Worm (Caenorhabditis elegans): ENCODE measurements around the gene C23G10.2.

The C23G10.2 gene

DNA sequence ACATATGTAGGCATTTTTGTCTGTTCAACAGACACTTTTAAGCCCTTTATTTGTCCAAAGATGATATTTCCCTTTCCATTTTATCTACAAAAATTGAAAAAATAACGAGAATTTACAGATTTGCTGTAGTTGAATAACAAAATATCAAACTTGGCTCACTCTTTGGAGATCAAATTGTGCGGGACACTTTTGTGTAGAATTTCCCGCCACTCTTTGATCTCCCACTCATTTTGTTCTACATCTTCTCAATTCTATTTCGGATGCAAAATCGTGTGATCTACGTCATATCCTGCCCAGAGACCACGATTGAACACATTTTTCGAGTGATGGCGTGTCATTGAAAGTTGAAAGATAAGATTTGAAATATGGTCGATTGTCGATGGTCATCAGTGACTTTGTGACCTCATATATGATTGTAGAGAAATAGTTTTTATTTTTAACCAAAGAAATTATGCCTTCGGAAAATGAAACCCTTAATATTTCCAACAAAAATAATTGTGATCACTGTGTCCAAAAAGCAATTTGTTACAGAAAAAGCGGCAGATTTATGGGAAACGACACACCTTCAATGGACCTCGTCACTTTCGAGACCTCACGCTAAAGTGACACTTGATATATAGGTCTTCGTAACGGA, 9.1 kb downstream of the C23G10.2 start, which contains the start of gene hot-4:
Gene hot-4, plus strand, starts transcription at position 584 of the 634 bp plus-strand sequence.
- no peak for TF ChIP-seq ceh-91 (GFP tag; IDR thresholded peaks at IDR 0.05)
- TF ChIP-seq cebp-1 (GFP tag; IDR thresholded peaks at IDR 0.05), result no peak
- TF ChIP-seq cebp-1 (tag; optimal IDR thresholded peaks at IDR 0.05), result no peak
- TF ChIP-seq sdz-38 (tag; optimal IDR thresholded peaks at IDR 0.05), result no peak
- no peak for TF ChIP-seq Y67H2A.10 (GFP tag; conservative IDR thresholded peaks at IDR 0.05)
- peak; percentile 66 for TF ChIP-seq efl-1 (GFP tag; optimal IDR thresholded peaks at IDR 0.05)
- no peak for TF ChIP-seq let-526 (GFP tag; IDR thresholded peaks at IDR 0.05)
- TF ChIP-seq Y53F4B.3 (GFP tag; IDR thresholded peaks at IDR 0.05), result no peak
- no peak for TF ChIP-seq Y53G8AR.9 (GFP tag; conservative IDR thresholded peaks at IDR 0.05)
- peak; percentile 31; the same call in 1 of the 2 replicates for TF ChIP-seq madf-8 (GFP tag; conservative IDR thresholded peaks at IDR 0.05)
- TF ChIP-seq dox-1 (GFP tag; IDR thresholded peaks at IDR 0.05), result no peak
- TF ChIP-seq ceh-100 (GFP tag; IDR thresholded peaks at IDR 0.05), result no peak
- no peak for TF ChIP-seq ztf-18 (tag; optimal IDR thresholded peaks at IDR 0.05)
- TF ChIP-seq T26A5.8 (tag; optimal IDR thresholded peaks at IDR 0.05), result no peak
- no peak for TF ChIP-seq dpff-1 (tag; optimal IDR thresholded peaks at IDR 0.05)
- no peak for TF ChIP-seq hmg-1.2 (GFP tag; IDR thresholded peaks at IDR 0.05)
- TF ChIP-seq F57A8.1 (GFP tag; optimal IDR thresholded peaks at IDR 0.05), result no peak
- TF ChIP-seq xnd-1 (tag; optimal IDR thresholded peaks at IDR 0.05), result no peak
- no peak for TF ChIP-seq tlf-1 (GFP tag; optimal IDR thresholded peaks at IDR 0.05)
- TF ChIP-seq ztf-6 (GFP tag; IDR thresholded peaks at IDR 0.05), result no peak
- TF ChIP-seq mxl-1 (tag; optimal IDR thresholded peaks at IDR 0.05), result no peak
- TF ChIP-seq dpl-1 (GFP tag; optimal IDR thresholded peaks at IDR 0.05), result peak; percentile 19
- TF ChIP-seq T07F8.4 (tag; optimal IDR thresholded peaks at IDR 0.05), result no peak
- TF ChIP-seq rec-8 (tag; optimal IDR thresholded peaks at IDR 0.05), result no peak
- no peak for TF ChIP-seq rcor-1 (GFP tag; IDR thresholded peaks at IDR 0.05)
- TF ChIP-seq nfyb-1 (GFP tag; IDR thresholded peaks at IDR 0.05), result no peak
- TF ChIP-seq madf-6 (GFP tag; IDR thresholded peaks at IDR 0.05), result peak; percentile 84
- TF ChIP-seq B0261.1 (tag; optimal IDR thresholded peaks at IDR 0.05), result no peak
- no peak for TF ChIP-seq F57C9.4 (tag; optimal IDR thresholded peaks at IDR 0.05)
- no peak for TF ChIP-seq die-1 (tag; optimal IDR thresholded peaks at IDR 0.05)
- peak; percentile 18; the same call in 1 of the 2 replicates for TF ChIP-seq F33H1.4 (GFP tag; IDR thresholded peaks at IDR 0.05)
- TF ChIP-seq cebp-2 (GFP tag; IDR thresholded peaks at IDR 0.05), result no peak
- no peak for TF ChIP-seq attf-3 (GFP tag; conservative IDR thresholded peaks at IDR 0.05)
- TF ChIP-seq aptf-2 (GFP tag; conservative IDR thresholded peaks at IDR 0.05), result no peak

DNA sequence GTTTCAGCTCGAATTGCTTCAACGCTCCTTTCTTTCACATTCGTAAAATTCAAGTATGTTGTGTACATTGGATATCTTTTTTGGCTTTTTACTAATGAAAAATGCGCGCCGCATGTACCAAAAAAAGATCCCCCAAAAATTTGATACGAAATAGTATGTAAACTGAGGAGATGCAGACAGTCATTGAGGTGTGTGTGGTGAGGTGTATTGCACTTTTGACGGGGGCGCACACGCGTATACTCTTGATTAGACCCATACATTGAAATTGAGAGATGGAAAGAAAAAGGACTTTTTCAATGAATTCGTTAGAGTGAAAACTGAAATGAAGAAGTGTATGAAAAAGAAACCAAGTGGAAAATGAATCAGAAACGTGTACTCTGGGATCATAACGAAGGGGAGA, 13.5 kb downstream of the C23G10.2 start:
- TF ChIP-seq bed-1 (GFP tag; IDR thresholded peaks at IDR 0.05) (no peak), hmg-1.2 (GFP tag; IDR thresholded peaks at IDR 0.05) (peak; percentile 82)

DNA sequence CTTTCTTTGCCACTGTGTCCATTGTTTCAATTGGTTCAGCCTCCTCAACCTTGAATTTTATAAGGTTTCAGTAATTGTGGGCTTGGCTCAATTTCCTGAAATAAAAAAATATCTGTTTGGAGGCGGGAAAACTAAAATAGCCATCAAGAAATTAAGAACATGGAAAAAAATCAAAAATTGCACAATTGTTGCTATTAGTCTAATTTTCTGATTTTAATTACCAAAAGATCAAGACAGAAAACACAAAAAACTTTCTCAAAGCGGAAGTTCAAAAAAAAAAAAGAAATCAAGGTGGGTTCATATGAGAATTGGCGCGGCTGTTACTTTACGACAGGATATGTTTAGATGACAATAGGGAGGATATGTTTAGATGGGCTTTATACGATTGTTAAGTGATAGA, 23.0 kb downstream of the C23G10.2 start, which contains the start of gene esyt-2:
Gene esyt-2, minus strand, starts transcription at position 101 of the 400 bp plus-strand sequence.
- TF ChIP-seq snpc-1.3 (tag; optimal IDR thresholded peaks at IDR 0.05; ENCODE audit: insufficient read depth) (no peak), lag-1 (GFP tag; IDR thresholded peaks at IDR 0.05) (no peak), ztf-18 (tag; optimal IDR thresholded peaks at IDR 0.05) (no peak), rec-8 (tag; optimal IDR thresholded peaks at IDR 0.05) (no peak), hlh-12 (tag; optimal IDR thresholded peaks at IDR 0.05) (no peak), F39B2.1 (GFP tag; IDR thresholded peaks at IDR 0.05) (no peak), ets-4 (GFP tag; optimal IDR thresholded peaks at IDR 0.05) (no peak), zim-3 (tag; optimal IDR thresholded peaks at IDR 0.05) (no peak), nfya-2 (GFP tag; IDR thresholded peaks at IDR 0.05) (no peak), B0035.1 (tag; optimal IDR thresholded peaks at IDR 0.05) (no peak), attf-3 (GFP tag; conservative IDR thresholded peaks at IDR 0.05) (no peak)
